Fruit fly (Drosophila melanogaster) whole organism, embryonic: ENCODE data around the gene SerRS-m.

Source experiments
- Atf3 ChIP-seq: fragments of 200-800 bp; sonication (Bioruptor generic); optimal IDR thresholded peaks from 3 replicates; lab custom pipeline; 2016; ENCODE audit warnings: missing biosample characterization, missing genetic modification characterization
- Atf6 ChIP-seq: fragments of 200-800 bp; sonication (Bioruptor generic); IDR thresholded peaks from 2 replicates; pipeline ENCODE4 v1.3.6; 2022; ENCODE audit warnings: missing biosample characterization, missing genetic modification characterization
- Bteb2 ChIP-seq: fragments of 200-800 bp; sonication (Bioruptor generic); optimal IDR thresholded peaks from 2 replicates; lab custom pipeline; 2016; ENCODE audit warnings: missing biosample characterization, missing genetic modification characterization
- CG10274 ChIP-seq: fragments of 200-800 bp; sonication (Bioruptor generic); optimal IDR thresholded peaks from 3 replicates; lab custom pipeline; 2017; ENCODE audit warnings: missing biosample characterization, mild to moderate bottlenecking, missing genetic modification characterization
- CG10959 ChIP-seq: fragments of 200-800 bp; sonication (Bioruptor generic); IDR thresholded peaks from 2 replicates; pipeline ENCODE4 v1.3.6; 2022; ENCODE audit warnings: missing biosample characterization, missing genetic modification characterization
- CG16779 ChIP-seq: fragments of 200-800 bp; sonication (Bioruptor generic); IDR thresholded peaks from 2 replicates; pipeline ENCODE4 v1.3.6; 2022; ENCODE audit warnings: missing biosample characterization, missing genetic modification characterization
- CG17361 ChIP-seq: fragments of 200-800 bp; sonication (Bioruptor generic); IDR thresholded peaks from 3 replicates; pipeline ENCODE4 v1.3.6; 2022; ENCODE audit warnings: missing biosample characterization, missing genetic modification characterization
- CG17912 ChIP-seq: fragments of 200-800 bp; sonication (Bioruptor generic); optimal IDR thresholded peaks from 2 replicates; lab custom pipeline; 2018; ENCODE audit warnings: missing biosample characterization, mild to moderate bottlenecking, missing genetic modification characterization
- CG1792 ChIP-seq: fragments of 200-800 bp; sonication (Bioruptor generic); optimal IDR thresholded peaks from 2 replicates; lab custom pipeline; 2016; ENCODE audit warnings: missing biosample characterization, missing genetic modification characterization
- CG18262 ChIP-seq: fragments of 200-800 bp; optimal IDR thresholded peaks from 3 replicates; lab custom pipeline; 2019; ENCODE audit warnings: missing biosample characterization, mild to moderate bottlenecking, missing genetic modification characterization, moderate library complexity
- CG1832 ChIP-seq: fragments of 200-800 bp; sonication (Bioruptor generic); optimal IDR thresholded peaks from 2 replicates; lab custom pipeline; 2017; ENCODE audit warnings: missing biosample characterization, mild to moderate bottlenecking, missing genetic modification characterization, inconsistent platforms
- CG18476 ChIP-seq: fragments of 200-800 bp; sonication (Bioruptor generic); optimal IDR thresholded peaks from 2 replicates; lab custom pipeline; 2016; ENCODE audit warnings: missing biosample characterization, mild to moderate bottlenecking, missing genetic modification characterization
- CG18599 ChIP-seq: fragments of 200-800 bp; sonication (Bioruptor generic); optimal IDR thresholded peaks from 3 replicates; lab custom pipeline; 2017; ENCODE audit warnings: missing biosample characterization, missing genetic modification characterization, mild to moderate bottlenecking, moderate library complexity, missing genetic modification reagents
- CG2120 ChIP-seq: fragments of 200-800 bp; sonication (Bioruptor generic); optimal IDR thresholded peaks from 3 replicates; lab custom pipeline; 2016; ENCODE audit warnings: missing biosample characterization, missing genetic modification characterization
- CG3065 ChIP-seq: fragments of 200-800 bp; sonication (Bioruptor generic); optimal IDR thresholded peaks from 2 replicates; lab custom pipeline; 2016; ENCODE audit warnings: missing biosample characterization, missing genetic modification characterization
- CG3163 ChIP-seq: fragments of 200-800 bp; sonication (Bioruptor generic); optimal IDR thresholded peaks from 3 replicates; lab custom pipeline; 2016; ENCODE audit warnings: missing biosample characterization, missing genetic modification characterization
- CG32767 ChIP-seq: fragments of 200-800 bp; sonication (Bioruptor generic); IDR thresholded peaks from 2 replicates; pipeline ENCODE4 v1.3.6; 2022; ENCODE audit warnings: missing biosample characterization, missing genetic modification characterization
- CG33213 ChIP-seq: fragments of 200-800 bp; sonication (Bioruptor generic); optimal IDR thresholded peaks from 3 replicates; lab custom pipeline; 2016; ENCODE audit warnings: missing biosample characterization, missing genetic modification characterization
- CG3995 ChIP-seq: fragments of 200-800 bp; sonication (Bioruptor generic); optimal IDR thresholded peaks from 3 replicates; lab custom pipeline; 2016; ENCODE audit warnings: missing biosample characterization, missing genetic modification characterization
- CG4360 ChIP-seq: fragments of 200-800 bp; sonication (Bioruptor generic); IDR thresholded peaks from 2 replicates; pipeline ENCODE4 v1.3.6; 2022; ENCODE audit warnings: missing biosample characterization, missing genetic modification characterization
- CG4854 ChIP-seq: fragments of 200-800 bp; sonication (Bioruptor generic); optimal IDR thresholded peaks from 2 replicates; lab custom pipeline; 2016; ENCODE audit warnings: missing biosample characterization, missing genetic modification characterization, inconsistent platforms
- CG6272 ChIP-seq: fragments of 200-800 bp; sonication (Bioruptor generic); IDR thresholded peaks from 2 replicates; pipeline ENCODE4 v1.3.6; 2022; ENCODE audit warnings: missing biosample characterization, missing genetic modification characterization
- CG6765 ChIP-seq: fragments of 200-800 bp; sonication (Bioruptor generic); optimal IDR thresholded peaks from 3 replicates; lab custom pipeline; 2017; ENCODE audit warnings: missing biosample characterization, mild to moderate bottlenecking, missing genetic modification characterization
- CG9609 ChIP-seq: fragments of 200-800 bp; sonication (Bioruptor generic); optimal IDR thresholded peaks from 3 replicates; lab custom pipeline; 2016; ENCODE audit warnings: missing biosample characterization, missing genetic modification characterization
- CG9932 ChIP-seq: fragments of 200-800 bp; sonication (Bioruptor generic); IDR thresholded peaks from 2 replicates; pipeline ENCODE4 v1.3.6; 2022; ENCODE audit warnings: missing biosample characterization, missing genetic modification characterization
- Doc3 ChIP-seq: fragments of 200-800 bp; sonication (Bioruptor generic); IDR thresholded peaks from 3 replicates; pipeline ENCODE4 v1.3.6; 2022; ENCODE audit warnings: missing biosample characterization, missing genetic modification characterization; ENCODE audit not compliant: partially characterized antibody
- Gug ChIP-seq: fragments of 200-800 bp; sonication (Bioruptor generic); IDR thresholded peaks from 4 replicates; pipeline ENCODE4 v1.3.6; 2022; ENCODE audit warnings: missing biosample characterization, missing genetic modification characterization
- HmgZ ChIP-seq: fragments of 200-800 bp; sonication (Bioruptor generic); optimal IDR thresholded peaks from 2 replicates; lab custom pipeline; 2018; ENCODE audit warnings: missing biosample characterization, mild to moderate bottlenecking, missing genetic modification characterization
- NfI ChIP-seq: fragments of 200-800 bp; sonication (Bioruptor generic); optimal IDR thresholded peaks from 3 replicates; lab custom pipeline; 2018; ENCODE audit warnings: missing biosample characterization, mild to moderate bottlenecking, missing genetic modification characterization, moderate library complexity
- Rfx ChIP-seq: fragments of 200-800 bp; sonication (Bioruptor generic); IDR thresholded peaks from 2 replicates; pipeline ENCODE4 v1.3.6; 2022; ENCODE audit warnings: missing biosample characterization, missing genetic modification characterization
- Rx ChIP-seq: fragments of 200-800 bp; sonication (Bioruptor generic); IDR thresholded peaks from 2 replicates; pipeline ENCODE4 v1.3.6; 2022; ENCODE audit warnings: missing biosample characterization, missing genetic modification characterization
- Sox102F ChIP-seq: fragments of 200-800 bp; sonication (Bioruptor generic); optimal IDR thresholded peaks from 2 replicates; lab custom pipeline; 2018; ENCODE audit warnings: missing biosample characterization, mild to moderate bottlenecking, missing genetic modification characterization, moderate library complexity
- TFAM ChIP-seq: fragments of 200-800 bp; sonication (Bioruptor generic); optimal IDR thresholded peaks from 2 replicates; lab custom pipeline; 2017; ENCODE audit warnings: missing biosample characterization, missing genetic modification characterization, inconsistent platforms
- amos ChIP-seq: fragments of 200-800 bp; sonication (Bioruptor generic); IDR thresholded peaks from 2 replicates; pipeline ENCODE4 v1.3.6; 2022; ENCODE audit warnings: missing biosample characterization, missing genetic modification characterization; ENCODE audit not compliant: partially characterized antibody
- az2 ChIP-seq: fragments of 200-800 bp; sonication (Bioruptor generic); optimal IDR thresholded peaks from 3 replicates; lab custom pipeline; 2016; ENCODE audit warnings: missing biosample characterization, missing genetic modification characterization
- bbx ChIP-seq: fragments of 200-800 bp; sonication (Bioruptor generic); IDR thresholded peaks from 2 replicates; pipeline ENCODE4 v1.3.6; 2022; ENCODE audit warnings: missing biosample characterization, missing genetic modification characterization; ENCODE audit not compliant: partially characterized antibody
- btn ChIP-seq: fragments of 200-800 bp; sonication (Bioruptor generic); optimal IDR thresholded peaks from 2 replicates; lab custom pipeline; 2016; ENCODE audit warnings: missing biosample characterization, missing genetic modification characterization
- chm ChIP-seq: fragments of 200-800 bp; sonication (Bioruptor generic); IDR thresholded peaks from 2 replicates; pipeline ENCODE4 v1.3.6; 2022; ENCODE audit warnings: missing biosample characterization, missing genetic modification characterization
- chn ChIP-seq: fragments of 200-800 bp; sonication (Bioruptor generic); optimal IDR thresholded peaks from 2 replicates; lab custom pipeline; 2016; ENCODE audit warnings: missing biosample characterization, missing genetic modification characterization
- corto ChIP-seq: fragments of 200-800 bp; sonication (Bioruptor generic); optimal IDR thresholded peaks from 2 replicates; lab custom pipeline; 2016; ENCODE audit warnings: missing biosample characterization, mild to moderate bottlenecking, missing genetic modification characterization, moderate library complexity
- crp ChIP-seq, 2 experiments: fragments of 200-800 bp; sonication (Bioruptor generic); optimal IDR thresholded peaks; 2 replicates in 1 of 2; 3 replicates in 1 of 2; lab custom pipeline; 2017; ENCODE audit warnings: missing biosample characterization in 2 of 2, missing genetic modification characterization in 2 of 2, mild to moderate bottlenecking in 1 of 2, moderate library complexity in 1 of 2
- exex ChIP-seq: fragments of 200-800 bp; sonication (Bioruptor generic); optimal IDR thresholded peaks from 4 replicates; lab custom pipeline; 2018; ENCODE audit warnings: missing biosample characterization, mild to moderate bottlenecking, missing genetic modification characterization, moderate library complexity
- h ChIP-seq: fragments of >200 bp; optimal IDR thresholded peaks from 2 replicates; lab custom pipeline; 2017
- kah ChIP-seq: fragments of 200-800 bp; sonication (Bioruptor generic); optimal IDR thresholded peaks from 2 replicates; lab custom pipeline; 2018; ENCODE audit warnings: missing biosample characterization, mild to moderate bottlenecking, missing genetic modification characterization
- ken ChIP-seq: fragments of 200-800 bp; sonication (Bioruptor generic); IDR thresholded peaks from 3 replicates; pipeline ENCODE4 v1.3.6; 2022; ENCODE audit warnings: missing biosample characterization, missing genetic modification characterization
- lab ChIP-seq: fragments of 200-800 bp; sonication (Bioruptor generic); optimal IDR thresholded peaks from 3 replicates; lab custom pipeline; 2017; ENCODE audit warnings: missing biosample characterization, missing genetic modification characterization, mild to moderate bottlenecking, moderate library complexity, missing genetic modification reagents
- maf-S ChIP-seq: fragments of 200-800 bp; sonication (Bioruptor generic); optimal IDR thresholded peaks from 2 replicates; lab custom pipeline; 2016; ENCODE audit warnings: missing biosample characterization, missing genetic modification characterization
- psq ChIP-seq: fragments of 200-800 bp; sonication (Bioruptor generic); optimal IDR thresholded peaks from 2 replicates; lab custom pipeline; 2017; ENCODE audit warnings: missing biosample characterization, missing genetic modification characterization
- schlank ChIP-seq: fragments of 200-800 bp; sonication (Bioruptor generic); optimal IDR thresholded peaks from 2 replicates; lab custom pipeline; 2018; ENCODE audit warnings: missing biosample characterization, mild to moderate bottlenecking, missing genetic modification characterization
- scrt ChIP-seq: fragments of 200-800 bp; sonication (Bioruptor generic); optimal IDR thresholded peaks from 2 replicates; lab custom pipeline; 2018; ENCODE audit warnings: missing biosample characterization, mild to moderate bottlenecking, missing genetic modification characterization, moderate library complexity
- sqz ChIP-seq: fragments of 200-800 bp; sonication (Bioruptor generic); optimal IDR thresholded peaks from 3 replicates; lab custom pipeline; 2018; ENCODE audit warnings: missing biosample characterization, mild to moderate bottlenecking, missing genetic modification characterization
- wdn ChIP-seq: fragments of 200-800 bp; sonication (Bioruptor generic); IDR thresholded peaks from 2 replicates; pipeline ENCODE4 v1.3.6; 2022; ENCODE audit warnings: missing biosample characterization, missing genetic modification characterization

Gene SerRS-m

DNA sequence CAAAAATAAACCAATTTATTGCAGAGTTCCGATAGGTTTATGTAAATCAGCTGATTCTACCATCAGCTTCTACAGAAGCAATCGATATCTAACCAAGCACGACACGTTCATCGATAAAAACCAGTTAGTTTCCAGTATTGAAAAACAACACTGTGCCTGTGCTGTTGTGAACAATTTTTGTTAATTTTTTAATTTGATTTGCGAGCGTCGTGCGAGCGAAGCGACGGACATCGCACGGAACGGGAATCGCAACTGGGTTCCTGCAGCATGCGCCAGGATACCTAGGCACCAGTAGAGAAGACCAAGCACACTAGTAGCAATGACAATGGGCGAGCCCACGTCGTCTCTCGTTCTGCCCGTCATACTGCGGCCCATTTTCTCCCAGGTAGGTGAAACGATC lies 31.4 kb downstream of the SerRS-m start, which contains the start of the genes Ccm3 and CG6136 (continued):
- TF ChIP-seq amos (GFP tag; lab: Robert Waterston, UW) = peak; percentile 95
- TF ChIP-seq CG2120 (GFP tag; lab: Kevin White, UChicago) = peak; percentile 72
- peak; percentile 56 to 93 for TF ChIP-seq crp (GFP tag; optimal IDR thresholded peaks at IDR 0.05; lab: Kevin White, UChicago)
- TF ChIP-seq psq (GFP tag; lab: Kevin White, UChicago) = no peak
- no peak for TF ChIP-seq CG18476 (GFP tag; lab: Kevin White, UChicago)
- TF ChIP-seq chn (GFP tag; lab: Kevin White, UChicago) = peak; percentile 17
- TF ChIP-seq Sox102F = no peak
- no peak for TF ChIP-seq h (lab: Kevin White, UChicago)
- no peak for TF ChIP-seq btn
- no peak for TF ChIP-seq Gug (GFP tag; lab: Robert Waterston, UW)
- no peak for TF ChIP-seq CG10274 (GFP tag; lab: Kevin White, UChicago)
- TF ChIP-seq CG3065 (GFP tag; lab: Kevin White, UChicago) = no peak
- TF ChIP-seq corto = no peak
- TF ChIP-seq CG18599 (GFP tag; lab: Kevin White, UChicago) = peak; percentile 51
- TF ChIP-seq Doc3 (GFP tag; lab: Robert Waterston, UW) = peak; percentile 82
- TF ChIP-seq bbx (GFP tag; lab: Robert Waterston, UW) = peak; percentile 95
- TF ChIP-seq CG4854 (GFP tag; lab: Kevin White, UChicago) = peak; percentile 33
- no peak for TF ChIP-seq CG33213 (GFP tag; lab: Kevin White, UChicago)
- peak; percentile 52 for TF ChIP-seq CG6765 (GFP tag; lab: Kevin White, UChicago)
- peak; percentile 43 for TF ChIP-seq exex (tag; lab: Kevin White, UChicago)
- TF ChIP-seq schlank (tag; lab: Kevin White, UChicago) = no peak
- TF ChIP-seq CG6272 (GFP tag; lab: Robert Waterston, UW) = 0 out of 2 replicates have a peak, but pooled peaks have one; percentile 10
- no peak for TF ChIP-seq CG17361
- peak; percentile 82 for TF ChIP-seq HmgZ (tag; lab: Kevin White, UChicago)
- peak; percentile 49 for TF ChIP-seq CG3163 (GFP tag; lab: Kevin White, UChicago)
- peak; percentile 62 for TF ChIP-seq CG3995 (GFP tag; lab: Kevin White, UChicago)
- no peak for TF ChIP-seq az2 (GFP tag; lab: Kevin White, UChicago)
- 0 out of 2 replicates have a peak, but pooled peaks have one; percentile 13 for TF ChIP-seq Atf6 (GFP tag; lab: Robert Waterston, UW)
- TF ChIP-seq CG4360 (GFP tag; lab: Robert Waterston, UW) = no peak
- no peak for TF ChIP-seq scrt (GFP tag; lab: Kevin White, UChicago)
- TF ChIP-seq CG17912 = no peak
- peak; percentile 86 for TF ChIP-seq Rfx (GFP tag; lab: Robert Waterston, UW)
- no peak for TF ChIP-seq Atf3
- TF ChIP-seq CG32767 (GFP tag; lab: Robert Waterston, UW) = no peak
- no peak for TF ChIP-seq TFAM (GFP tag; lab: Kevin White, UChicago)
- peak; percentile 61 for TF ChIP-seq lab (GFP tag; lab: Kevin White, UChicago)
- TF ChIP-seq CG1792 (GFP tag; lab: Kevin White, UChicago) = peak; percentile 57
- no peak for TF ChIP-seq CG18262 (tag; lab: Kevin White, UChicago)
- TF ChIP-seq maf-S (GFP tag; lab: Kevin White, UChicago) = no peak
- TF ChIP-seq CG10959 = 0 out of 2 replicates have a peak, but pooled peaks have one; percentile 29
- peak; percentile 67 for TF ChIP-seq NfI (GFP tag; lab: Kevin White, UChicago)
- no peak for TF ChIP-seq kah (GFP tag; lab: Kevin White, UChicago)
- peak; percentile 42 for TF ChIP-seq Bteb2 (GFP tag; lab: Kevin White, UChicago)
- TF ChIP-seq chm (GFP tag; lab: Robert Waterston, UW) = peak; percentile 54; the same call in 1 of the 2 replicates
- no peak for TF ChIP-seq Rx
- TF ChIP-seq CG1832 (GFP tag; lab: Kevin White, UChicago) = no peak
- TF ChIP-seq wdn (GFP tag; lab: Robert Waterston, UW) = no peak; the same call in 1 of the 2 replicates
- peak; percentile 81 for TF ChIP-seq CG9932 (GFP tag; lab: Robert Waterston, UW)
- TF ChIP-seq CG9609 (GFP tag; lab: Kevin White, UChicago) = peak; percentile 15
- no peak for TF ChIP-seq CG16779 (GFP tag; lab: Robert Waterston, UW)
- no peak for TF ChIP-seq ken (GFP tag; lab: Robert Waterston, UW)
- no peak for TF ChIP-seq sqz (GFP tag; lab: Kevin White, UChicago)
